Worm (Caenorhabditis elegans) whole organism, late embryonic: ENCODE results near the gene cav-1.

Experiments
- C08G9.2 ChIP-seq: sonication (generic microtip); optimal IDR thresholded peaks from 2 replicates; lab custom pipeline; 2016; ENCODE audit warnings: mild to moderate bottlenecking, missing genetic modification characterization, moderate library complexity, missing compliant biosample characterization
- F13H6.1 ChIP-seq: sonication (generic microtip); optimal IDR thresholded peaks from 2 replicates; lab custom pipeline; 2016; ENCODE audit warnings: missing genetic modification characterization, missing compliant biosample characterization
- Y22D7AL.16 ChIP-seq: sonication (generic microtip); optimal IDR thresholded peaks from 2 replicates; lab custom pipeline; 2016; ENCODE audit warnings: missing genetic modification characterization, missing compliant biosample characterization
- ama-1 ChIP-seq: fragments of 150-350 bp; optimal IDR thresholded peaks from 2 replicates; lab custom pipeline; 2014
- ceh-18 ChIP-seq: sonication (generic microtip); optimal IDR thresholded peaks from 2 replicates; lab custom pipeline; 2016; ENCODE audit warnings: missing genetic modification characterization, missing compliant biosample characterization
- ceh-2 ChIP-seq: sonication (generic microtip); optimal IDR thresholded peaks from 2 replicates; lab custom pipeline; 2016; ENCODE audit warnings: missing genotype, missing genetic modification characterization, missing compliant biosample characterization
- ceh-24 ChIP-seq: sonication (generic microtip); optimal IDR thresholded peaks from 2 replicates; lab custom pipeline; 2016; ENCODE audit warnings: mild to moderate bottlenecking, missing genetic modification characterization, missing compliant biosample characterization
- ceh-30 ChIP-seq: fragments of 150-350 bp; optimal IDR thresholded peaks from 2 replicates; lab custom pipeline; 2014; ENCODE audit warnings: missing biosample characterization, missing genetic modification characterization
- ceh-31 ChIP-seq: sonication (generic microtip); optimal IDR thresholded peaks from 2 replicates; lab custom pipeline; 2016; ENCODE audit warnings: missing genetic modification characterization, missing compliant biosample characterization
- ceh-45 ChIP-seq: fragments of 200-800 bp; sonication (Bioruptor generic); IDR thresholded peaks from 2 replicates; pipeline ENCODE4 v1.3.6; 2022; ENCODE audit warnings: missing genetic modification reagents, missing genetic modification characterization, missing compliant biosample characterization
- ceh-48 ChIP-seq: sonication (generic microtip); optimal IDR thresholded peaks from 2 replicates; lab custom pipeline; 2016; ENCODE audit warnings: missing genetic modification characterization, inconsistent platforms, missing compliant biosample characterization
- ceh-6 ChIP-seq: fragments of 200-800 bp; sonication (Bioruptor generic); optimal IDR thresholded peaks from 2 replicates; lab custom pipeline; 2018; ENCODE audit warnings: mild to moderate bottlenecking, missing genetic modification characterization, missing compliant biosample characterization
- che-1 ChIP-seq: sonication (generic microtip); optimal IDR thresholded peaks from 2 replicates; lab custom pipeline; 2016; ENCODE audit warnings: mild to moderate bottlenecking, missing genetic modification characterization, missing compliant biosample characterization
- dve-1 ChIP-seq: sonication (generic microtip); optimal IDR thresholded peaks from 2 replicates; lab custom pipeline; 2017; ENCODE audit warnings: antibody characterized with exemption, mild to moderate bottlenecking, missing genetic modification characterization, missing compliant biosample characterization
- elt-2 ChIP-seq: sonication (generic microtip); optimal IDR thresholded peaks from 2 replicates; lab custom pipeline; 2016; ENCODE audit warnings: missing genetic modification reagents, missing genetic modification characterization, missing compliant biosample characterization
- ets-4 ChIP-seq: sonication (generic microtip); optimal IDR thresholded peaks from 2 replicates; lab custom pipeline; 2016; ENCODE audit warnings: missing genetic modification characterization, missing compliant biosample characterization
- fax-1 ChIP-seq: sonication (generic microtip); optimal IDR thresholded peaks from 2 replicates; lab custom pipeline; 2016; ENCODE audit warnings: missing genotype, missing genetic modification characterization, missing compliant biosample characterization
- fkh-10 ChIP-seq: fragments of 150-350 bp; optimal IDR thresholded peaks from 2 replicates; lab custom pipeline; 2014; ENCODE audit warnings: missing biosample characterization, missing genetic modification reagents, missing genetic modification characterization
- fkh-6 ChIP-seq: sonication (generic microtip); optimal IDR thresholded peaks from 2 replicates; lab custom pipeline; 2016; ENCODE audit warnings: missing genetic modification characterization, missing compliant biosample characterization
- gmeb-2 ChIP-seq: sonication (generic microtip); optimal IDR thresholded peaks from 2 replicates; lab custom pipeline; 2016; ENCODE audit warnings: missing genetic modification characterization, inconsistent platforms, missing compliant biosample characterization
- hlh-13 ChIP-seq: fragments of 200-800 bp; sonication (Bioruptor generic); optimal IDR thresholded peaks from 2 replicates; lab custom pipeline; 2018; ENCODE audit warnings: mild to moderate bottlenecking, missing genetic modification characterization, missing compliant biosample characterization
- hlh-6 ChIP-seq: sonication (generic microtip); optimal IDR thresholded peaks from 2 replicates; lab custom pipeline; 2016; ENCODE audit warnings: missing genotype, missing genetic modification characterization, missing compliant biosample characterization
- lim-6 ChIP-seq: sonication (generic microtip); optimal IDR thresholded peaks from 2 replicates; lab custom pipeline; 2016; ENCODE audit warnings: missing genetic modification characterization, missing compliant biosample characterization
- lin-11 ChIP-seq: fragments of 200-800 bp; sonication (Bioruptor generic); optimal IDR thresholded peaks from 2 replicates; lab custom pipeline; 2018; ENCODE audit warnings: mild to moderate bottlenecking, missing genetic modification characterization, missing compliant biosample characterization
- mec-3 ChIP-seq: sonication (generic microtip); optimal IDR thresholded peaks from 2 replicates; lab custom pipeline; 2016; ENCODE audit warnings: borderline replicate concordance, missing genetic modification characterization, missing compliant biosample characterization
- nhr-11 ChIP-seq: fragments of 150-350 bp; optimal IDR thresholded peaks from 2 replicates; lab custom pipeline; 2014; ENCODE audit warnings: missing biosample characterization, missing genetic modification characterization
- nhr-232 ChIP-seq: sonication (generic microtip); optimal IDR thresholded peaks from 2 replicates; lab custom pipeline; 2016; ENCODE audit warnings: missing genetic modification characterization, missing compliant biosample characterization
- npax-4 ChIP-seq: sonication (generic microtip); optimal IDR thresholded peaks from 2 replicates; lab custom pipeline; 2016; ENCODE audit warnings: missing genetic modification characterization, missing compliant biosample characterization
- pat-9 ChIP-seq: fragments of 200-800 bp; sonication (Bioruptor generic); optimal IDR thresholded peaks from 2 replicates; lab custom pipeline; 2018; ENCODE audit warnings: mild to moderate bottlenecking, missing genetic modification characterization, moderate library complexity, missing compliant biosample characterization
- pax-1 ChIP-seq: fragments of 150-350 bp; optimal IDR thresholded peaks from 2 replicates; lab custom pipeline; 2014; ENCODE audit warnings: missing biosample characterization, missing genetic modification characterization
- pha-2 ChIP-seq: sonication (generic microtip); optimal IDR thresholded peaks from 2 replicates; lab custom pipeline; 2017; ENCODE audit warnings: mild to moderate bottlenecking, missing genetic modification characterization, missing compliant biosample characterization
- pros-1 ChIP-seq: fragments of 150-350 bp; optimal IDR thresholded peaks from 2 replicates; lab custom pipeline; 2014; ENCODE audit warnings: missing biosample characterization, missing genetic modification reagents, missing genetic modification characterization
- sdc-2 ChIP-seq: sonication (generic microtip); optimal IDR thresholded peaks from 2 replicates; lab custom pipeline; 2016; ENCODE audit warnings: missing genotype, missing genetic modification characterization, missing compliant biosample characterization
- syd-9 ChIP-seq: sonication (generic microtip); optimal IDR thresholded peaks from 2 replicates; lab custom pipeline; 2016; ENCODE audit warnings: mild to moderate bottlenecking, missing genetic modification characterization, moderate library complexity, missing compliant biosample characterization
- tbx-2 ChIP-seq: sonication (generic microtip); optimal IDR thresholded peaks from 2 replicates; lab custom pipeline; 2016; ENCODE audit warnings: missing genetic modification characterization, missing compliant biosample characterization
- unc-42 ChIP-seq: sonication (generic microtip); optimal IDR thresholded peaks from 2 replicates; lab custom pipeline; 2016; ENCODE audit warnings: missing genotype, missing genetic modification characterization, missing compliant biosample characterization
- unc-86 ChIP-seq: sonication (generic microtip); optimal IDR thresholded peaks from 2 replicates; lab custom pipeline; 2016; ENCODE audit warnings: missing genetic modification characterization, missing compliant biosample characterization
- zip-5 ChIP-seq: sonication (generic microtip); optimal IDR thresholded peaks from 2 replicates; lab custom pipeline; 2016; ENCODE audit warnings: missing genetic modification characterization, missing compliant biosample characterization

Gene cav-1

DNA sequence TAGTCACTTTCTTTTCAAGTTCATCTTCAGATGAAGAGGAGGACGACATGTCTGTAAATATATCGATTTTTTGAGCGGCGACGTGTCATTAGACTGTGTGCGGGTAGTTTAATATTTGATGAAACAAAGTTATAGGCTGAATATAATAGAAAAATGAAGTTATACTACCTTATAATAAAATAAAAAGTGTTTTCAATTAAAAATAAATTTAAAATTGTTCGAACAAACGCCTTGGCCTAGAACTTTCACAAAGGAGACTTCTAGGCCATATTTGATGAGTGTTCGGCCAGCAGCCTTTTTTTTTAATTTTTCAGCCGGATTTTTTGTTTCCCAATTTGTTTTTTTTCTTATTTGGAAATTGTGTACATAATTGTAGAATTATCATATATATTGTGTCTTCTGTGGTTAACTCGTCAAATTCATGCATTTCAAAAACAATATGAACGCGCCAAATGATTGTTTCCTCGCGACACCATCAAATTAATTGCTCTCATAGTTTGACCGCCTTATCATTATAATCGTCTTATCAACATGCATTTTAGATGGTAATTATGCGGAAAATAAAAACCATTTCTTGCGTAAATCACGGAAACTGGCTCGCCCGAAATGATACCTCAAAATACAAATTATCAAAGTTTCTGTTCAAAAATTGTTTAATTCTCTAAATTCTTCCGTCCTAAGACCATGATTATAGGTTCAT is 25.1 kb downstream of the cav-1 start, which contains the start of gene T13F2.2:
TSS of gene T13F2.2 (minus strand) at position 51 of the 700 bp plus-strand sequence.
- peak; percentile 10 for TF ChIP-seq C08G9.2 (tag; lab: Kevin White, UChicago)
- TF ChIP-seq ceh-31 (tag; lab: Kevin White, UChicago), result peak; percentile 38
- TF ChIP-seq pat-9 (tag; lab: Kevin White, UChicago), result no peak
- no peak for TF ChIP-seq ceh-30 (tag; lab: Kevin White, UChicago)
- no peak for TF ChIP-seq lin-11 (tag; lab: Kevin White, UChicago)
- TF ChIP-seq elt-2 (tag; lab: Kevin White, UChicago), result peak; percentile 58
- peak; percentile 1 for TF ChIP-seq ceh-48
- TF ChIP-seq ceh-2, result peak; percentile 3
- TF ChIP-seq tbx-2 (tag; lab: Kevin White, UChicago), result peak; percentile 52
- peak; percentile 41 for TF ChIP-seq zip-5 (tag; lab: Kevin White, UChicago)

DNA sequence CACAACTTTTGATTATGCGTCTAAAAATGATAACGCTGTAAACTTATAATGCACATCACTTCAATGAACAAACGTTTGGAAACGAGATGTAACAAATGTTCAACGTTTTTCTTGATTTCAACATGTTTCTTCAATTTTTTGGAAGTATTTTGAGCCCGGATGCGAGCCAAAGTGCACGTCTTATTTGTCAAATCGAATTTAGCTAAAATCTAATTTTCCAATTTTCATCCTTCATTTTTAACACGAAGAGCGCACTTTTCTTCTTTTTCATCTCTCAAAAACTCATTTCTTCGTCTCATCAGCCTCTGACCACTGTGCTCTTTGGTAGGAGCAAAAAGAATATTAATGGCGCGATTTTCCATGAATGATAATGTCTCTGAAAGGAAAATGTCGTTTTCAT is 26.0 kb downstream of the cav-1 start:
- TF ChIP-seq unc-42 (tag; lab: Kevin White, UChicago) (peak; percentile 96), ceh-2 (no peak), tbx-2 (tag; lab: Kevin White, UChicago) (no peak), ceh-45 (GFP tag; lab: Robert Waterston, UW) (no peak), nhr-232 (tag; lab: Kevin White, UChicago) (no peak)

DNA sequence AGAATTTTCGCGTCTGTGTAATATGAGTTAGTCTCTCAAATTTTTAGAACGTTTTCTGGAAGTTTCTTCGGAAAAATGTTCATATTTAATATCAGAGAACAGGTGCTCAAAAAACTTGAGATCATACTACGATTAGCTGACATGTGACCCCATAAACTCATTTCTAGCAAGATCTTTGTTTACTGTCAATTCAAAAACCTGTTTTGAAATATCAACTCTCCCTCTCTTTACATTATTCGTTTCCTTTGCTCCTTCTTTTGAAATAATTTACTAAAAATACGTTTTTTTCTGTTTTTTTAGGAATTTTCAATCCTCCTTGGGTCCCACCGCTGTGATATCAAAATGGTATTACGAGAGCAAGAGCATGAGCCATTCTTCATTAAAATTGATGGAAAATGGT is 26.8 kb downstream of the cav-1 start, which contains the start of gene fat-4:
TSS of gene fat-4 (plus strand) at position 301 of the 400 bp plus-strand sequence.
- TF ChIP-seq ets-4 (tag; lab: Kevin White, UChicago) (no peak), Y22D7AL.16 (tag; lab: Kevin White, UChicago) (no peak), ceh-6 (no peak), C08G9.2 (tag; lab: Kevin White, UChicago) (no peak), hlh-13 (GFP tag; lab: Kevin White, UChicago) (no peak), lim-6 (no peak), pha-2 (tag; lab: Kevin White, UChicago) (no peak), nhr-11 (tag; lab: Kevin White, UChicago) (no peak)

DNA sequence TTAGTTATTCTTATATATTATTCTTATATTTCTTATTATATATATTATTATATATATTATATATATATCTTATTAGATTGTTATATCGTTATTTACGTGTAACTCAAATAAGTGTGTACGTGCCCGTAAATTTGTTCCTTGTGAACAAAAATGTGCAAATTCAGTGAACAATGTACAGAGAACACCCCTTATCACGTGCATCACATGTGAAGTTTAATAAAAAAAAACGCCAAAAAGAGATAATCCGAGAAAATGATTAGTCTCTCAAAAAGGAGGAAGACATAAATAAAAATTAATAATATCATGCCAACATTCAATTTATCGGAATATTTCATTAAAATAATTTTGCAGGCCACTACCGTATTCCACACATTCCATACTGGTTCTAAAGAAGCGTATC is 27.4 kb downstream of the cav-1 start:
- TF ChIP-seq fkh-6 (tag; lab: Kevin White, UChicago), result no peak
- TF ChIP-seq unc-86 (tag; lab: Kevin White, UChicago), result no peak
- no peak for TF ChIP-seq elt-2 (tag; lab: Kevin White, UChicago)
- no peak for TF ChIP-seq F13H6.1
- no peak for TF ChIP-seq ceh-48
- TF ChIP-seq syd-9 (tag; lab: Kevin White, UChicago), result no peak
- TF ChIP-seq lim-6, result no peak
- TF ChIP-seq ceh-18, result no peak
- no peak for TF ChIP-seq pros-1 (tag; lab: Kevin White, UChicago)
- TF ChIP-seq npax-4, result no peak
- TF ChIP-seq che-1 (tag; lab: Kevin White, UChicago), result no peak
- TF ChIP-seq mec-3 (tag; lab: Kevin White, UChicago), result no peak
- TF ChIP-seq ceh-24 (tag; lab: Kevin White, UChicago), result no peak
- TF ChIP-seq unc-42 (tag; lab: Kevin White, UChicago), result no peak
- no peak for TF ChIP-seq fax-1 (tag; lab: Kevin White, UChicago)
- TF ChIP-seq fkh-10 (GFP tag; lab: Kevin White, UChicago), result no peak
- TF ChIP-seq pat-9 (tag; lab: Kevin White, UChicago), result no peak
- no peak for TF ChIP-seq hlh-6 (tag; lab: Kevin White, UChicago)
- TF ChIP-seq gmeb-2 (tag; lab: Kevin White, UChicago), result no peak

DNA sequence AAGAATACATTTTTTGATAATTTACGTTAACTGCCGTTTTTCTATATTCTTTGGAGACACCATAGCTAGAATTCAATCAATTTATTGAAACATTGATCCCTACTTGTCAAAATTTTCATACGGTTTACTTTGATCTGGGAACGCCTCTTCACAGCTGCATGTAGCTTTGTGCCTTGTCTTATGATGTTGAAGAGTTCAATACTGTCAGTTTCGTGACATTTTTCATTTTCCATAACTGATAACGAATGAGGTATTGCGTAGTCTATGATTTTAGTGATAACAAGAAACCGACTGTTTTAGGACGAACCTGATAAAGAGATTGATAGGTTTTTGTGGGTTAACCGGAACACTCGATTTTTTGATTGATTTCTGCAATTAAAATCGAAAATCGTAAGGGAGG is 29.1 kb downstream of the cav-1 start:
- TF ChIP-seq unc-42 (tag; lab: Kevin White, UChicago) (no peak), ceh-30 (tag; lab: Kevin White, UChicago) (no peak), F13H6.1 (no peak), ama-1 (lab: Kevin White, UChicago) (no peak), dve-1 (tag; lab: Kevin White, UChicago) (no peak), pax-1 (tag; lab: Kevin White, UChicago) (no peak), elt-2 (tag; lab: Kevin White, UChicago) (peak; percentile 94), sdc-2 (tag; lab: Kevin White, UChicago) (no peak), lin-11 (tag; lab: Kevin White, UChicago) (no peak)
